Fruit fly (Drosophila melanogaster) whole organism, pupa: Measurements from ENCODE around the gene Adgf-D.
A peak's percentile ranks its signal among the peaks of the same experiment; 100 is the strongest.

Source experiments
- CG10348 ChIP-seq: fragments of 200-800 bp; sonication (Bioruptor generic); IDR thresholded peaks from 2 replicates; pipeline ENCODE4 v1.3.6; 2022; ENCODE audit warnings: missing biosample characterization, missing genetic modification characterization
- CG12605 ChIP-seq: fragments of 200-800 bp; sonication (Bioruptor generic); IDR thresholded peaks from 2 replicates; pipeline ENCODE4 v1.3.6; 2022; ENCODE audit warnings: missing biosample characterization, missing genetic modification characterization
- CG13204 ChIP-seq: fragments of 200-800 bp; sonication (Bioruptor generic); optimal IDR thresholded peaks from 2 replicates; lab custom pipeline; 2018; ENCODE audit warnings: missing biosample characterization, mild to moderate bottlenecking, missing genetic modification characterization, moderate library complexity
- CG14655 ChIP-seq: fragments of 200-800 bp; sonication (Bioruptor generic); optimal IDR thresholded peaks from 3 replicates; lab custom pipeline; 2017; ENCODE audit warnings: mild to moderate bottlenecking, missing biosample characterization, missing genetic modification reagents, missing genetic modification characterization
- CG15710 ChIP-seq: fragments of 200-800 bp; sonication (Bioruptor generic); optimal IDR thresholded peaks from 2 replicates; lab custom pipeline; 2018; ENCODE audit warnings: missing biosample characterization, mild to moderate bottlenecking, missing genetic modification characterization, moderate library complexity
- CG17806 ChIP-seq: fragments of 200-800 bp; sonication (Bioruptor generic); optimal IDR thresholded peaks from 2 replicates; lab custom pipeline; 2018; ENCODE audit warnings: missing biosample characterization, mild to moderate bottlenecking, missing genetic modification characterization, moderate library complexity
- CG32121 ChIP-seq: fragments of 200-800 bp; sonication (Bioruptor generic); IDR thresholded peaks from 2 replicates; pipeline ENCODE4 v1.3.6; 2022; ENCODE audit warnings: missing biosample characterization, missing genetic modification characterization
- CG34367 ChIP-seq: fragments of 200-800 bp; sonication (Bioruptor generic); optimal IDR thresholded peaks from 2 replicates; lab custom pipeline; 2018; ENCODE audit warnings: missing biosample characterization, mild to moderate bottlenecking, missing genetic modification characterization
- CG4496 ChIP-seq: fragments of 200-800 bp; sonication (Bioruptor generic); IDR thresholded peaks from 3 replicates; pipeline ENCODE4 v1.3.6; 2022; ENCODE audit warnings: missing biosample characterization, missing genetic modification characterization
- CG8159 ChIP-seq: fragments of 200-800 bp; sonication (Bioruptor generic); optimal IDR thresholded peaks from 3 replicates; lab custom pipeline; 2018; ENCODE audit warnings: missing biosample characterization, mild to moderate bottlenecking, missing genetic modification characterization, moderate library complexity
- CG8301 ChIP-seq: fragments of 200-800 bp; sonication (Bioruptor generic); optimal IDR thresholded peaks from 2 replicates; lab custom pipeline; 2018; ENCODE audit warnings: missing biosample characterization, mild to moderate bottlenecking, missing genetic modification characterization
- CG9948 ChIP-seq: fragments of 200-800 bp; sonication (Bioruptor generic); optimal IDR thresholded peaks from 2 replicates; lab custom pipeline; 2018; ENCODE audit warnings: missing biosample characterization, mild to moderate bottlenecking, missing genetic modification characterization, moderate library complexity
- D1 ChIP-seq: fragments of 200-800 bp; sonication (Bioruptor generic); optimal IDR thresholded peaks from 2 replicates; lab custom pipeline; 2018; ENCODE audit warnings: missing biosample characterization, mild to moderate bottlenecking, missing genetic modification characterization, moderate library complexity
- EcR ChIP-seq: fragments of 200-800 bp; sonication (Bioruptor generic); optimal IDR thresholded peaks from 3 replicates; lab custom pipeline; 2019; ENCODE audit warnings: missing biosample characterization, missing genetic modification characterization, mild to moderate bottlenecking, moderate library complexity, missing genetic modification reagents
- Ets98B ChIP-seq: fragments of 200-800 bp; sonication (Bioruptor generic); IDR thresholded peaks from 2 replicates; pipeline ENCODE4 v1.3.6; 2022; ENCODE audit warnings: missing biosample characterization, missing genetic modification characterization
- Pif1A ChIP-seq: fragments of 200-800 bp; sonication (Bioruptor generic); optimal IDR thresholded peaks from 3 replicates; lab custom pipeline; 2016; ENCODE audit warnings: missing biosample characterization, missing genetic modification characterization
- Pif1B ChIP-seq: fragments of 200-800 bp; sonication (Bioruptor generic); optimal IDR thresholded peaks from 3 replicates; lab custom pipeline; 2016; ENCODE audit warnings: missing biosample characterization, missing genetic modification characterization
- Snoo ChIP-seq: fragments of 200-800 bp; sonication (Bioruptor generic); optimal IDR thresholded peaks from 3 replicates; lab custom pipeline; 2017; ENCODE audit warnings: missing biosample characterization, mild to moderate bottlenecking, missing genetic modification characterization, inconsistent platforms
- fd96Ca ChIP-seq: fragments of 200-800 bp; sonication (Bioruptor generic); IDR thresholded peaks from 3 replicates; pipeline ENCODE4 v1.3.6; 2022; ENCODE audit warnings: missing biosample characterization, missing genetic modification characterization
- gl ChIP-seq: fragments of 200-800 bp; sonication (Bioruptor generic); optimal IDR thresholded peaks from 2 replicates; lab custom pipeline; 2018; ENCODE audit warnings: missing biosample characterization, mild to moderate bottlenecking, missing genetic modification characterization
- rn ChIP-seq: fragments of 200-800 bp; sonication (Bioruptor generic); IDR thresholded peaks from 2 replicates; pipeline ENCODE4 v1.3.6; 2022; ENCODE audit warnings: missing biosample characterization, missing genetic modification characterization

The Adgf-D gene

DNA sequence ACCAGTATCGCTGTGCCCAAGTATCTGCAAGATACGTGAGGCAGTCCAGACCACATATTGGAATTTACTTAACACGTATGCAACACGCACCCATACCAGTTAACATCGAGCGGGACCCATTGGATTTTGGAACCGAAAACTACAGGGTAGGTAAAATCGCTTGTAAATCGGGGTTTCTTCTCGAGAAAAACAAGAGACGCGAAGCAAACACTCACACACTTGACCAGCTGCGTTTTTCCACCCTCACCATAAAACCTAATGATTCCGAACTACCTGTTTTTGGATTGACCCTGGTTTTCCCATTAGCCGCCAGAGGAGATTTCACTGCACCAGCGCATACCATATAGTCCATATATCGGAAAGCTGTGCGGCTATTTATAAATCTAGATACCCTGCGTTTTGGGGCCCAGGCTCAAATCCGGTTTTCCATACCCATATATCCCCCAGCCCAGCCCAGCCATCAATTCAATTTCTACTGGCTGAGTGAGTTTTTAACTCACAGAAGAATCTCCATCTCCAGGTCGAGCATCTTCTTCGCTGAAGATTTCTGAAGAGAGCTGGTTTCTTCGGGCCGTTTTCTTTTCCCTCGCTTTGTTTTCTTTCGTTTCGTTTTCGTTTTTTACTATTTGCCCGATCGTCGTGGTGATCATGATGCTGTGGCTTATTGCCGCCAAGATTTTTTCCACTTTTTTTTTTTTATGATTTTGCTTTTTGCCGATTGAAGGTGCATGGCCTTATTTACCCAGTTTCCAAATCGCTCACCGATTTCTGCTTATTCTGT, 10.7 kb upstream of the Adgf-D start:
- TF ChIP-seq CG13204 (GFP tag; lab: Kevin White, UChicago) (peak; percentile 59), CG8301 (tag; lab: Kevin White, UChicago) (no peak), Ets98B (GFP tag; lab: Robert Waterston, UW) (no peak; the same call in 1 of the 2 replicates), CG12605 (GFP tag; lab: Robert Waterston, UW) (peak; percentile 60), gl (tag; lab: Kevin White, UChicago) (peak; percentile 77), CG8159 (tag; lab: Kevin White, UChicago) (peak; percentile 47), CG10348 (GFP tag; lab: Robert Waterston, UW) (no peak), CG4496 (GFP tag; lab: Robert Waterston, UW) (no peak), fd96Ca (GFP tag; lab: Robert Waterston, UW) (no peak), EcR (GFP tag; lab: Kevin White, UChicago) (peak; percentile 42), CG34367 (tag; lab: Kevin White, UChicago) (peak; percentile 46), Pif1A (GFP tag; lab: Kevin White, UChicago) (peak; percentile 49), Pif1B (peak; percentile 33), CG15710 (tag; lab: Kevin White, UChicago) (peak; percentile 52), CG9948 (no peak), CG14655 (GFP tag; lab: Kevin White, UChicago) (peak; percentile 28)

DNA sequence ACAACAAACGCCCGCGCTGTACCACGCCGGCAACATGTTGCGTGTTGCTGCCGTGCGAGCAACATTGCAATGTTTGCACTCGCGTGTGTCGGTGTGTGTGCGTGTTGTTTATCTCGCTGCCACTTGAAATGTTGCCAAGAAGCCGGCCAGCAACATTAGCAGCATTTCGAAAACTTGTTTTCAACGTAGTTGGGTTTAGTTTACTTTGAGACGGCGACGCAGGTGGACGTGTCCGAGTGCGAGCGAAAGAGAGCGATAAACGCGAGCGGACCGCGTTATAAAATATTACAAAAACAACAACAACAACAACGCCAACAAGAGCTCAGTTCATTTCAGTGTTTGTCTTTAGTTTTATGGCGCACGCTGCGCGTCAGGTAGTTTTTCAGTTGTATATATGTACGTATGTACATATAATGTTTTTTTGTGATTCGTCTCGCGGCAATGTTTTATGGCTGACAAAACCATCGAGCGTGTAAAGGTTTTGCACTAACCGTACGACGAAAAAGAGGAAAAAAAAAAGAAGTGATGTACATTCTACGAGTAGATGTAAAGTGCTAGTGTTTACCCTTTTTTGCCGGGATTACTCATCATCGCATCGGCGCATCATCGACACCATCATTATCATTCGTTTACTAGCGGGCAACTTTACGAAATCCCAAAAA, 9.9 kb upstream of the Adgf-D start, which contains the start of gene kmr:
Gene kmr, plus strand, starts transcription at position 196 of the 662 bp plus-strand sequence.
- TF ChIP-seq CG4496 (GFP tag; lab: Robert Waterston, UW) (peak; percentile 64; the same call in 2 of the 3 replicates), CG32121 (peak; percentile 50), Pif1A (GFP tag; lab: Kevin White, UChicago) (peak; percentile 63), Ets98B (GFP tag; lab: Robert Waterston, UW) (peak; percentile 62; the same call in 1 of the 2 replicates), Pif1B (peak; percentile 7), CG9948 (no peak), EcR (GFP tag; lab: Kevin White, UChicago) (peak; percentile 73), CG14655 (GFP tag; lab: Kevin White, UChicago) (no peak), Snoo (tag; lab: Kevin White, UChicago) (no peak), CG10348 (GFP tag; lab: Robert Waterston, UW) (no peak), fd96Ca (GFP tag; lab: Robert Waterston, UW) (no peak; the same call in 2 of the 3 replicates), CG13204 (GFP tag; lab: Kevin White, UChicago) (peak; percentile 65), gl (tag; lab: Kevin White, UChicago) (peak; percentile 27)

DNA sequence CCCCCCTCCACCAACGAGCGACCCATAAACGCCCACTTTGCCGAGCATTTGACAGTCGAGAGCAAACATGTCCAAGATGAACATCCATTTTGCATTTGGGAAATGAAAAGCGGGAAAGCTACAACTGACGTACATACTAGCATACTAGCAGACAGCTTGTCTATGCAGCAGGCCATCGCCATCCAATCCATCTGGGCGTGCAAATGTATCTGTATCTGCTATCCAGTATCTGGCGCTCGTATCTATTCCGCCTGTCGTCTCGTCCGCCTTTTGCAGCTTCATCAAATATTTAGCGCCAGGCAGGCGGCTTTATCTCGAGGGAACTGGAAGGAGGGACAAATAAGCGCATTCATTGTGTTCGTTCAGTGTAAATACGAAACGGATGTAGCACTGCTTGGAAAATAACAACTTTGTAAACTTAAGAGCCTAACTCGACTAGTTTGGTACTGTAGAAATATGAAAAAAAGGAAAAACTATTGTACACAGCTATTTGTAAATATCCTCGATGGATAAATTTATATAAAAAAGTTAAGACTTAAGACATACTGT, 8.9 kb upstream of the Adgf-D start:
- TF ChIP-seq fd96Ca (GFP tag; lab: Robert Waterston, UW) (no peak), CG14655 (GFP tag; lab: Kevin White, UChicago) (no peak), Ets98B (GFP tag; lab: Robert Waterston, UW) (peak; percentile 52), CG32121 (no peak), CG8159 (tag; lab: Kevin White, UChicago) (peak; percentile 20), CG4496 (GFP tag; lab: Robert Waterston, UW) (peak; percentile 45; the same call in 2 of the 3 replicates), D1 (tag; lab: Kevin White, UChicago) (no peak), Pif1A (GFP tag; lab: Kevin White, UChicago) (peak; percentile 39), gl (tag; lab: Kevin White, UChicago) (peak; percentile 16), EcR (GFP tag; lab: Kevin White, UChicago) (no peak), Pif1B (peak; percentile 9)
- TF ChIP-seq, all 21 proteins: peak for 6

DNA sequence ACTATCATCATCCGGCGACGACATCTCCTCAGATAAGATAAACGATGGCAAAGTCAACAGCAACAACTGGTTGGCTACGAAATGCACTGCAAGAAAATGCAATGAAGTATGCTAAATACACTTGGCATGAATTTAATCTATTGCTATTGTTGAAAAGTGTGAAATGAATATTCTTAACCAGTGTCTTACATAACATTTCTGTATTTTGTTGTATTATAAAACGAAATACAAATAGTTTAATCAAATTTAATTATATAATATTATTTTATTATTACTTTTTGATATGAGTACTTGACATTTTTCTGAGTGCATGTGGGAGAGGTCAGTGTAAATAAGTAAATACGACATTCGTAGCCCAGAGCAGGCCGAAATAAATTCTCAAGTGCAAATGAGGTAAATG, 8.3 kb upstream of the Adgf-D start:
- TF ChIP-seq CG32121 = peak; percentile 32; the same call in 1 of the 2 replicates
- TF ChIP-seq CG10348 (GFP tag; lab: Robert Waterston, UW) = no peak
- TF ChIP-seq D1 (tag; lab: Kevin White, UChicago) = no peak
- TF ChIP-seq Ets98B (GFP tag; lab: Robert Waterston, UW) = no peak; the same call in 1 of the 2 replicates
- no peak for TF ChIP-seq fd96Ca (GFP tag; lab: Robert Waterston, UW)
- TF ChIP-seq CG14655 (GFP tag; lab: Kevin White, UChicago) = peak; percentile 69
- TF ChIP-seq CG8159 (tag; lab: Kevin White, UChicago) = peak; percentile 77
- TF ChIP-seq EcR (GFP tag; lab: Kevin White, UChicago) = no peak
- peak; percentile 60 for TF ChIP-seq CG17806 (tag; lab: Kevin White, UChicago)
- peak; percentile 28 for TF ChIP-seq Snoo (tag; lab: Kevin White, UChicago)
- TF ChIP-seq rn = no peak
- peak; percentile 54 for TF ChIP-seq CG34367 (tag; lab: Kevin White, UChicago)
- peak; percentile 62 for TF ChIP-seq CG8301 (tag; lab: Kevin White, UChicago)
- peak; percentile 7 for TF ChIP-seq Pif1B
- peak; percentile 18 for TF ChIP-seq Pif1A (GFP tag; lab: Kevin White, UChicago)
- peak; percentile 64 for TF ChIP-seq CG15710 (tag; lab: Kevin White, UChicago)
- no peak for TF ChIP-seq gl (tag; lab: Kevin White, UChicago)
- no peak for TF ChIP-seq CG13204 (GFP tag; lab: Kevin White, UChicago)
- peak; percentile 44; the same call in 2 of the 3 replicates for TF ChIP-seq CG4496 (GFP tag; lab: Robert Waterston, UW)
- TF ChIP-seq CG9948 = peak; percentile 69
- TF ChIP-seq CG12605 (GFP tag; lab: Robert Waterston, UW) = peak; percentile 38; the same call in 1 of the 2 replicates
